Worm (Caenorhabditis elegans) whole organism, L4 larva: ENCODE data around the gene Y42G9A.2.

ENCODE experiments used
- D1046.2 ChIP-seq: fragments of 200-800 bp; sonication (Bioruptor generic); IDR thresholded peaks from 2 replicates; pipeline ENCODE4 v1.3.6; 2022; ENCODE audit warnings: missing genetic modification characterization, missing compliant biosample characterization
- F26F4.8 ChIP-seq: fragments of 200-800 bp; sonication (Bioruptor generic); conservative IDR thresholded peaks from 2 replicates; pipeline ENCODE4 v1.3.6; 2022; ENCODE audit warnings: missing genetic modification characterization, missing compliant biosample characterization
- F37D6.2 ChIP-seq: sonication (generic microtip); optimal IDR thresholded peaks from 2 replicates; lab custom pipeline; 2016; ENCODE audit warnings: mild to moderate bottlenecking, missing genetic modification characterization, missing compliant biosample characterization
- R02D3.7 ChIP-seq: fragments of 150-350 bp; sonication (generic microtip); optimal IDR thresholded peaks from 3 replicates; lab custom pipeline; 2014; ENCODE audit warnings: missing biosample characterization, missing genetic modification characterization
- T20F7.1 ChIP-seq: fragments of 200-800 bp; sonication (Bioruptor generic); optimal IDR thresholded peaks from 2 replicates; lab custom pipeline; 2018; ENCODE audit warnings: mild to moderate bottlenecking, missing genetic modification characterization, missing compliant biosample characterization
- T26A8.4 ChIP-seq: fragments of 200-800 bp; sonication (Bioruptor generic); IDR thresholded peaks from 2 replicates; pipeline ENCODE4 v1.3.6; 2022; ENCODE audit warnings: missing genetic modification characterization, missing compliant biosample characterization
- Y75B8A.6 ChIP-seq: fragments of 200-800 bp; sonication (Bioruptor generic); IDR thresholded peaks from 2 replicates; pipeline ENCODE4 v1.3.6; 2022; ENCODE audit warnings: missing genetic modification reagents, missing genetic modification characterization, missing compliant biosample characterization
- aha-1 ChIP-seq: fragments of 150-350 bp; peaks from one replicate; lab custom pipeline; 2014; ENCODE audit warnings: missing biosample characterization, missing genetic modification characterization
- attf-4 ChIP-seq: sonication (generic microtip); optimal IDR thresholded peaks from 3 replicates; lab custom pipeline; 2017; ENCODE audit warnings: missing biosample characterization, missing genetic modification characterization
- ceh-32 ChIP-seq: sonication (generic microtip); optimal IDR thresholded peaks from 2 replicates; lab custom pipeline; 2016; ENCODE audit warnings: mild to moderate bottlenecking, missing genetic modification characterization, missing compliant biosample characterization; ENCODE audit not compliant: poor library complexity
- ces-1 ChIP-seq: fragments of 150-350 bp; sonication (generic microtip); optimal IDR thresholded peaks from 4 replicates; lab custom pipeline; 2014; ENCODE audit warnings: missing biosample characterization, missing genetic modification reagents, missing genetic modification characterization
- cey-2 ChIP-seq: sonication (generic microtip); optimal IDR thresholded peaks from 3 replicates; lab custom pipeline; 2017; ENCODE audit warnings: missing genetic modification characterization, mild to moderate bottlenecking, missing compliant biosample characterization, antibody characterized with exemption, borderline replicate concordance; ENCODE audit not compliant: insufficient read depth
- daf-12 ChIP-seq: fragments of 150-350 bp; optimal IDR thresholded peaks from 2 replicates; lab custom pipeline; 2014; ENCODE audit warnings: missing biosample characterization, missing genetic modification reagents, missing genetic modification characterization
- dmd-9 ChIP-seq: fragments of 200-800 bp; sonication (Bioruptor generic); IDR thresholded peaks from 2 replicates; pipeline ENCODE4 v1.3.6; 2022; ENCODE audit warnings: missing genetic modification reagents, missing genetic modification characterization, missing compliant biosample characterization
- dpl-1 ChIP-seq: fragments of 150-350 bp; optimal IDR thresholded peaks from 2 replicates; lab custom pipeline; 2014; ENCODE audit warnings: missing biosample characterization, missing genetic modification reagents, missing genetic modification characterization
- fkh-10 ChIP-seq: fragments of 150-350 bp; optimal IDR thresholded peaks from 2 replicates; lab custom pipeline; 2014; ENCODE audit warnings: missing biosample characterization, missing genetic modification reagents, missing genetic modification characterization
- hlh-30 ChIP-seq: sonication (generic microtip); optimal IDR thresholded peaks from 2 replicates; lab custom pipeline; 2017; ENCODE audit warnings: antibody characterized with exemption, mild to moderate bottlenecking, missing genetic modification characterization, missing compliant biosample characterization; ENCODE audit not compliant: insufficient read depth
- lin-1 ChIP-seq: fragments of 200-800 bp; sonication (Bioruptor generic); IDR thresholded peaks from 2 replicates; pipeline ENCODE4 v1.3.6; 2022; ENCODE audit warnings: missing genetic modification reagents, missing genetic modification characterization, missing compliant biosample characterization
- lin-29 ChIP-seq: fragments of 200-800 bp; sonication (Bioruptor generic); IDR thresholded peaks from 2 replicates; pipeline ENCODE4 v1.3.6; 2022; ENCODE audit warnings: missing genetic modification reagents, missing genetic modification characterization, missing compliant biosample characterization
- lsy-2 ChIP-seq, 2 experiments: fragments of 150-350 bp in 1 of 2; sonication (generic microtip) in 1 of 2; optimal IDR thresholded peaks; 2 replicates each; lab custom pipeline; 2014 to 2017; ENCODE audit warnings: missing biosample characterization in 2 of 2, missing genetic modification characterization in 2 of 2
- mdl-1 ChIP-seq, 2 experiments: fragments of 150-350 bp in 1 of 2; sonication (generic microtip) in 1 of 2; optimal IDR thresholded peaks; 2 replicates each; lab custom pipeline; 2014 to 2017; ENCODE audit warnings: missing biosample characterization in 2 of 2, missing genetic modification characterization in 2 of 2
- mep-1 ChIP-seq: fragments of 150-350 bp; sonication (generic microtip); optimal IDR thresholded peaks from 3 replicates; lab custom pipeline; 2014; ENCODE audit warnings: missing biosample characterization, missing genetic modification characterization
- mes-2 ChIP-seq: sonication (generic microtip); optimal IDR thresholded peaks from 2 replicates; lab custom pipeline; 2016; ENCODE audit warnings: missing genotype, mild to moderate bottlenecking, missing genetic modification characterization, missing compliant biosample characterization; ENCODE audit not compliant: poor library complexity, severe bottlenecking
- nhr-11 ChIP-seq: fragments of 150-350 bp; optimal IDR thresholded peaks from 2 replicates; lab custom pipeline; 2014; ENCODE audit warnings: missing biosample characterization, missing genetic modification characterization
- nhr-111 ChIP-seq: fragments of 200-800 bp; sonication (Bioruptor generic); optimal IDR thresholded peaks from 2 replicates; lab custom pipeline; 2018; ENCODE audit warnings: mild to moderate bottlenecking, missing genetic modification characterization, missing compliant biosample characterization
- nhr-48 ChIP-seq: sonication (generic microtip); optimal IDR thresholded peaks from 2 replicates; lab custom pipeline; 2016; ENCODE audit warnings: mild to moderate bottlenecking, missing genetic modification characterization, missing compliant biosample characterization
- php-3 ChIP-seq: fragments of 200-800 bp; sonication (Bioruptor generic); IDR thresholded peaks from 2 replicates; pipeline ENCODE4 v1.3.6; 2022; ENCODE audit warnings: missing genetic modification reagents, missing genetic modification characterization, missing compliant biosample characterization
- pqm-1 ChIP-seq: sonication (generic microtip); optimal IDR thresholded peaks from 2 replicates; lab custom pipeline; 2017; ENCODE audit warnings: missing biosample characterization, missing genetic modification characterization
- set-16 ChIP-seq: fragments of 200-800 bp; sonication (Bioruptor generic); IDR thresholded peaks from 2 replicates; pipeline ENCODE4 v1.3.6; 2022; ENCODE audit warnings: missing genetic modification reagents, missing genetic modification characterization, missing compliant biosample characterization
- unc-130 ChIP-seq: sonication (generic microtip); optimal IDR thresholded peaks from 2 replicates; lab custom pipeline; 2016; ENCODE audit warnings: missing genetic modification reagents, missing genetic modification characterization, missing compliant biosample characterization
- unc-62 ChIP-seq, 3 experiments: fragments of 150-350 bp in 1 of 3; sonication (generic microtip); optimal IDR thresholded peaks in 2 of 3; peaks in 1 of 3; 1 replicate in 1 of 3; 2 replicates in 2 of 3; lab custom pipeline; 2014 to 2017; ENCODE audit warnings: missing biosample characterization in 3 of 3, missing genetic modification characterization in 3 of 3, missing genetic modification reagents in 3 of 3, missing genotype in 1 of 3
- zfp-2 ChIP-seq: sonication (generic microtip); optimal IDR thresholded peaks from 2 replicates; lab custom pipeline; 2016; ENCODE audit warnings: mild to moderate bottlenecking, missing genetic modification characterization, missing compliant biosample characterization
- zip-11 ChIP-seq: fragments of 200-800 bp; sonication (Bioruptor generic); IDR thresholded peaks from 2 replicates; pipeline ENCODE4 v1.3.6; 2022; ENCODE audit warnings: missing genetic modification characterization, missing compliant biosample characterization
- zip-2 ChIP-seq: fragments of 150-350 bp; optimal IDR thresholded peaks from 2 replicates; lab custom pipeline; 2014; ENCODE audit warnings: missing biosample characterization, missing genetic modification characterization

Y42G9A.2 gene

DNA sequence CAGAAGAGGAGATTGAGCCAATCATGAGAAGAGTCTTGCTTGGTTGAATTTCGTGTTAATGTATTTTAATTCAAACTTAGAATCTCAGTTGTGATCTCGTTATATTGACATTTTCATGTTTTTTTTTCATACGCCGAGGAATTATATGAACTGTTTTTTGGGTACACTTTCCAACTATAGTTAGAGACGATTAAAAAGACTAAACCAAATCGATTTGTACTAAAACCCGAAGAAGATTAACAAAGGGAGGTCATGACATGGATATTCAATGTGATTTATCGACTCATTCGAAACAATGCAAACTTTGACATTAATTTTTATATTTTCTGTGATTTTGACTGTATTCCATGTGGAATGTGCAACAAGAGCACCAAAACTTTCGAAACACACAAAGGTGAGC, at the start of gene Y42G9A.2:
TSS of gene Y42G9A.2 (plus strand) at position 284 of the 400 bp plus-strand sequence.
- TF ChIP-seq zip-11 (GFP tag; lab: Robert Waterston, UW): no peak
- TF ChIP-seq aha-1 (tag; lab: Kevin White, UChicago): peak; percentile 85
- no peak for TF ChIP-seq pqm-1 (tag; lab: Kevin White, UChicago)
- TF ChIP-seq F37D6.2 (tag; lab: Kevin White, UChicago): no peak
- TF ChIP-seq set-16 (GFP tag; lab: Robert Waterston, UW): no peak
- no peak for TF ChIP-seq R02D3.7
- no peak for TF ChIP-seq unc-130 (GFP tag; lab: Kevin White, UChicago)
- TF ChIP-seq fkh-10 (GFP tag; lab: Kevin White, UChicago): no peak
- no peak for TF ChIP-seq ces-1 (GFP tag; lab: Kevin White, UChicago)
- peak; percentile 8 for TF ChIP-seq zip-2
- peak; percentile 52 for TF ChIP-seq T20F7.1 (GFP tag; lab: Kevin White, UChicago)
- TF ChIP-seq mes-2 (tag; lab: Kevin White, UChicago): no peak
- TF ChIP-seq hlh-30 (tag; lab: Kevin White, UChicago): no peak
- TF ChIP-seq ceh-32 (tag; lab: Kevin White, UChicago): no peak
- no peak for TF ChIP-seq nhr-11
- TF ChIP-seq cey-2 (tag; lab: Kevin White, UChicago): no peak
- no peak for TF ChIP-seq mdl-1 (tag; optimal IDR thresholded peaks at IDR 0.05; lab: Kevin White, UChicago)
- no peak for TF ChIP-seq nhr-48 (tag; lab: Kevin White, UChicago)

- no peak for TF ChIP-seq F26F4.8
- TF ChIP-seq, all 104 proteins: peak for 0
These were observed 45.2 kb upstream of the Y42G9A.2 start, which contains the start of gene C05D10.4 for ce11 chrIII:6102762-6103161. C05D10.4 (minus strand) TSS chrIII:6102862.

ce11 chrIII:6105897-6106296, 42.1 kb upstream of the Y42G9A.2 start:
- TF ChIP-seq attf-4 (tag; lab: Kevin White, UChicago) (no peak), unc-62 (GFP tag; optimal IDR thresholded peaks at IDR 0.05 in 1 of 2; lab: Kevin White, UChicago) (peak in 1 of 2 experiments; percentile 83), unc-62 (tag; optimal IDR thresholded peaks at IDR 0.05; lab: Kevin White, UChicago) (no peak)

- TF ChIP-seq lsy-2 (tag; optimal IDR thresholded peaks at IDR 0.05; lab: Kevin White, UChicago): no peak
- no peak for TF ChIP-seq dpl-1 (GFP tag; lab: Kevin White, UChicago)
- no peak for TF ChIP-seq daf-12
- no peak for TF ChIP-seq lin-1
- TF ChIP-seq D1046.2 (GFP tag; lab: Robert Waterston, UW): no peak
- no peak for TF ChIP-seq php-3 (GFP tag; lab: Robert Waterston, UW)
- TF ChIP-seq zfp-2 (tag; lab: Kevin White, UChicago): no peak
- no peak for TF ChIP-seq T26A8.4
- TF ChIP-seq mep-1 (tag; lab: Kevin White, UChicago): no peak
- TF ChIP-seq set-16 (GFP tag; lab: Robert Waterston, UW): no peak
- no peak for TF ChIP-seq Y75B8A.6 (GFP tag; lab: Robert Waterston, UW)
- no peak for TF ChIP-seq lin-29 (GFP tag; lab: Robert Waterston, UW)
- no peak for TF ChIP-seq dmd-9
- TF ChIP-seq nhr-111 (GFP tag; lab: Kevin White, UChicago): no peak
- TF ChIP-seq, all 104 proteins: peak for 0
These were observed 37.8 kb upstream of the Y42G9A.2 start for ce11 chrIII:6110187-6110586.
